Worm (Caenorhabditis elegans) whole organism, midembryonic: ENCODE results near the gene dcaf-1.

Experiments
- T22C8.4 ChIP-seq: fragments of 200-800 bp; sonication (Bioruptor generic); IDR thresholded peaks from 2 replicates; pipeline ENCODE4 v1.3.6; 2022; ENCODE audit warnings: missing genetic modification characterization, missing compliant biosample characterization
- cog-1 ChIP-seq: sonication (generic microtip); optimal IDR thresholded peaks from 2 replicates; lab custom pipeline; 2016; ENCODE audit warnings: missing genetic modification characterization, missing compliant biosample characterization
- flt-1 ChIP-seq: fragments of 200-800 bp; sonication (Bioruptor generic); IDR thresholded peaks from 2 replicates; pipeline ENCODE4 v1.3.6; 2022; ENCODE audit warnings: missing genetic modification characterization, missing compliant biosample characterization
- klf-2 ChIP-seq: fragments of 200-800 bp; sonication (Bioruptor generic); conservative IDR thresholded peaks from 2 replicates; pipeline ENCODE4 v1.3.6; 2022; ENCODE audit warnings: missing genetic modification reagents, missing genetic modification characterization, missing compliant biosample characterization
- med-1 ChIP-seq: sonication (generic microtip); optimal IDR thresholded peaks from 2 replicates; lab custom pipeline; 2017; ENCODE audit warnings: missing genetic modification characterization, mild to moderate bottlenecking, missing compliant biosample characterization, antibody characterized with exemption, missing genetic modification reagents; ENCODE audit not compliant: insufficient read depth
- ref-1 ChIP-seq: fragments of 200-800 bp; sonication (Bioruptor generic); conservative IDR thresholded peaks from 2 replicates; pipeline ENCODE4 v1.3.6; 2022; ENCODE audit warnings: missing genetic modification reagents, missing genetic modification characterization, missing compliant biosample characterization
- tab-1 ChIP-seq: fragments of 200-800 bp; sonication (Bioruptor generic); IDR thresholded peaks from 2 replicates; pipeline ENCODE4 v1.3.6; 2022; ENCODE audit warnings: missing genetic modification characterization, missing compliant biosample characterization
- ztf-23 ChIP-seq: fragments of 200-800 bp; sonication (Bioruptor generic); IDR thresholded peaks from 2 replicates; pipeline ENCODE4 v1.3.6; 2022; ENCODE audit warnings: missing genetic modification reagents, missing genetic modification characterization, missing compliant biosample characterization
- ztf-29 ChIP-seq: fragments of 200-800 bp; sonication (Bioruptor generic); IDR thresholded peaks from 2 replicates; pipeline ENCODE4 v1.3.6; 2022; ENCODE audit warnings: missing genetic modification reagents, missing genetic modification characterization, missing compliant biosample characterization

ce11 chrIV:9723185-9723584, 16.7 kb upstream of the dcaf-1 start:
- no peak for TF ChIP-seq cog-1 (tag; lab: Kevin White, UChicago)
- TF ChIP-seq med-1 (GFP tag; lab: Kevin White, UChicago), result no peak
- no peak for TF ChIP-seq ref-1 (GFP tag; lab: Robert Waterston, UW)
- TF ChIP-seq ztf-29 (GFP tag; lab: Robert Waterston, UW), result no peak
- TF ChIP-seq flt-1 (GFP tag; lab: Robert Waterston, UW), result no peak
- TF ChIP-seq klf-2, result no peak
- no peak for TF ChIP-seq tab-1 (GFP tag; lab: Robert Waterston, UW)
- no peak for TF ChIP-seq T22C8.4 (GFP tag; lab: Robert Waterston, UW)
- no peak for TF ChIP-seq ztf-23
